Fruit fly (Drosophila melanogaster): ENCODE data around the gene CtsL4.

DNA sequence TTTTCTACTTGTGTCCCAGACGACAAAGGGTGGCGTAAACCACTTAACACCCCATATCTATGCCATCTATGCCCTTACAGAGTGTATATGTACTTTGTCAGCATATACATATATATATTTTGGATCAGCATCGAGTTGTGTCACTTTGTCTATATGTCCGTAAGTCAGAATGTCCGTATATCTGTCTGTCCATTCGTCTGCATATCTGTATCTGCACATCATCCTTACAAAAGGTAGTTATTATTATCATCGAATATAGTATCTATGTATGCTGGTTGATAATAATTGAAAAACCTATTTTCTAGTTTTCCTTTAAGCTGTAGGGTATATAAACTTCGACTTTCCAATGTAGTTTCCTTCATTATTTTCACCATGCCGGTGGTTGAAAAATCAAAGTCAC lies 5.3 kb downstream of the CtsL4 start:
- TF ChIP-seq Gug (GFP tag; IDR thresholded peaks at IDR 0.05), result no peak
- no peak for TF ChIP-seq OdsH (GFP tag; optimal IDR thresholded peaks at IDR 0.05)
- TF ChIP-seq CG10669 (GFP tag; optimal IDR thresholded peaks at IDR 0.05), result no peak
- no peak for TF ChIP-seq Lpt (GFP tag; optimal IDR thresholded peaks at IDR 0.05)
- TF ChIP-seq CG7368 (GFP tag; optimal IDR thresholded peaks at IDR 0.05), result no peak
- TF ChIP-seq lz (GFP tag; optimal IDR thresholded peaks at IDR 0.05), result no peak
- TF ChIP-seq CG8119 (GFP tag; IDR thresholded peaks at IDR 0.05), result no peak
- TF ChIP-seq spab (GFP tag; optimal IDR thresholded peaks at IDR 0.05), result no peak
- no peak for TF ChIP-seq CG16779 (tag; optimal IDR thresholded peaks at IDR 0.05)
- no peak for TF ChIP-seq CG6276 (GFP tag; optimal IDR thresholded peaks at IDR 0.05)
- TF ChIP-seq acj6 (GFP tag; optimal IDR thresholded peaks at IDR 0.05), result no peak
- TF ChIP-seq CG1621 (tag; optimal IDR thresholded peaks at IDR 0.05), result no peak

Measured in whole organism, prepupa.